Worm (Caenorhabditis elegans): ENCODE results near the gene sre-49.

sre-49 gene

ce11 chrII:12344787-12345186, 26.1 kb downstream of the sre-49 start, which contains the start of gene C44C11.6 (continued):
- TF ChIP-seq pbrm-1 (GFP tag; IDR thresholded peaks at IDR 0.05) = 0 out of 2 replicates have a peak, but pooled peaks have one; percentile 12
- TF ChIP-seq F52B5.7 (tag; optimal IDR thresholded peaks at IDR 0.05) = peak; percentile 64
- no peak for TF ChIP-seq attf-3 (GFP tag; conservative IDR thresholded peaks at IDR 0.05)
- no peak for TF ChIP-seq lin-40 (tag; optimal IDR thresholded peaks at IDR 0.05)
- TF ChIP-seq nhr-80 (tag; optimal IDR thresholded peaks at IDR 0.05) = no peak
- no peak for TF ChIP-seq nhr-90 (tag; optimal IDR thresholded peaks at IDR 0.05)
- no peak for TF ChIP-seq akir-1 (GFP tag; optimal IDR thresholded peaks at IDR 0.05)
- peak; percentile 18 for TF ChIP-seq him-1 (tag; optimal IDR thresholded peaks at IDR 0.05)
- TF ChIP-seq F23B12.7 (tag; optimal IDR thresholded peaks at IDR 0.05; ENCODE audit: insufficient read depth) = no peak
- TF ChIP-seq ztf-18 (tag; optimal IDR thresholded peaks at IDR 0.05) = no peak
- TF ChIP-seq ama-1 (optimal IDR thresholded peaks at IDR 0.05) = no peak
- no peak for TF ChIP-seq ama-1 (GFP tag; optimal IDR thresholded peaks at IDR 0.05)
- no peak for TF ChIP-seq snpc-1.1 (tag; optimal IDR thresholded peaks at IDR 0.05; ENCODE audit: insufficient read depth)
- TF ChIP-seq cebp-1 (GFP tag; IDR thresholded peaks at IDR 0.05) = no peak
- peak; percentile 12 for TF ChIP-seq cebp-1 (tag; optimal IDR thresholded peaks at IDR 0.05)
- TF ChIP-seq efl-1 (GFP tag; optimal IDR thresholded peaks at IDR 0.05) = no peak
- 0 out of 2 replicates have a peak, but pooled peaks have one; percentile 53 for TF ChIP-seq lag-1 (GFP tag; IDR thresholded peaks at IDR 0.05)
- no peak for TF ChIP-seq cebp-2 (GFP tag; IDR thresholded peaks at IDR 0.05)
- 0 out of 2 replicates have a peak, but pooled peaks have one; percentile 16 for TF ChIP-seq F33H1.4 (GFP tag; IDR thresholded peaks at IDR 0.05)
- TF ChIP-seq F39B2.1 (GFP tag; IDR thresholded peaks at IDR 0.05) = no peak
- TF ChIP-seq nfya-2 (GFP tag; IDR thresholded peaks at IDR 0.05) = no peak
- peak; percentile 34 for TF ChIP-seq mcd-1 (GFP tag; IDR thresholded peaks at IDR 0.05)
- TF ChIP-seq mel-28 (tag; optimal IDR thresholded peaks at IDR 0.05; ENCODE audit: borderline replicate concordance) = no peak
- TF ChIP-seq hmg-20 (GFP tag; IDR thresholded peaks at IDR 0.05) = no peak
- no peak for TF ChIP-seq egl-18 (GFP tag; IDR thresholded peaks at IDR 0.05)
- no peak for TF ChIP-seq tbx-9 (tag; optimal IDR thresholded peaks at IDR 0.05; ENCODE audit: borderline replicate concordance)

ce11 chrII:12346289-12346989, 27.8 kb downstream of the sre-49 start:
- TF ChIP-seq aptf-2 (GFP tag; conservative IDR thresholded peaks at IDR 0.05) (no peak), atf-7 (tag; optimal IDR thresholded peaks at IDR 0.05) (no peak), K12H6.12 (tag; optimal IDR thresholded peaks at IDR 0.05) (no peak), athp-1 (tag; optimal IDR thresholded peaks at IDR 0.05) (no peak), hlh-26 (GFP tag; conservative IDR thresholded peaks at IDR 0.05) (no peak), aptf-3 (GFP tag; IDR thresholded peaks at IDR 0.05) (no peak), dpl-1 (GFP tag; optimal IDR thresholded peaks at IDR 0.05) (no peak), unc-130 (GFP tag; optimal IDR thresholded peaks at IDR 0.05) (no peak), pha-4 (tag; optimal IDR thresholded peaks at IDR 0.05) (no peak), ztf-6 (GFP tag; IDR thresholded peaks at IDR 0.05) (no peak)

- TF ChIP-seq nfyb-1 (GFP tag; IDR thresholded peaks at IDR 0.05) = no peak
- peak; percentile 72 for TF ChIP-seq hmg-1.2 (GFP tag; IDR thresholded peaks at IDR 0.05)
Observed at ce11 chrII:12348957-12349356, 30.3 kb downstream of the sre-49 start.

All from whole organism, young adult.